Worm (Caenorhabditis elegans): ENCODE data around the gene npr-26.

DNA sequence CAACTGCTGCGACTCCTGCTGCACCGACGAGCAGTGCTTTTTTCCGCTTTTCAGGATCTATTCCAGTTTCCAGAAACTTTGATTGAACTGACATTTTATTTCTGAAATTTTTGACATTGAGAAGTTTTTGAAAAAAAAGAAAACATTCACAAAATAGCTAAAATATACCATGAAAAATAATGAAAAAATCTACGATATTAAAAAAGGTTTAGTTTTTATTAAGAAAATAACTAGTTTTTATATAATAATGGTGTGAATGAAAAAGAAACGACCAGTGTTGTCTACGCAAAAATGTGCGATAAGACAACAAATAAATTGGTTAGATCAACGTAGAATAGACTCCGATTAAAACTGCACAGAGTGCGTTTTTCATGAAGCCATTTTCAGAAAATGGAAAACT, 12.1 kb downstream of the npr-26 start, which contains the start of gene pmp-4:
- TF ChIP-seq skn-1 (tag; optimal IDR thresholded peaks at IDR 0.05) (no peak), ceh-82 (tag; optimal IDR thresholded peaks at IDR 0.05) (no peak), ceh-28 (tag; optimal IDR thresholded peaks at IDR 0.05) (no peak), ZK546.5 (tag; optimal IDR thresholded peaks at IDR 0.05) (no peak), nhr-77 (tag; optimal IDR thresholded peaks at IDR 0.05) (no peak), fkh-10 (GFP tag; optimal IDR thresholded peaks at IDR 0.05) (no peak), ama-1 (optimal IDR thresholded peaks at IDR 0.05) (no peak), eor-1 (tag; optimal IDR thresholded peaks at IDR 0.05) (no peak)

All from whole organism, L3 larva.